Worm (Caenorhabditis elegans) whole organism, late embryonic: Measurements from ENCODE around the gene haao-1.

Source experiments
- C08G9.2 ChIP-seq: sonication (generic microtip); optimal IDR thresholded peaks from 2 replicates; lab custom pipeline; 2016; ENCODE audit warnings: mild to moderate bottlenecking, missing genetic modification characterization, moderate library complexity, missing compliant biosample characterization
- ama-1 ChIP-seq: fragments of 150-350 bp; optimal IDR thresholded peaks from 2 replicates; lab custom pipeline; 2014
- ceh-31 ChIP-seq: sonication (generic microtip); optimal IDR thresholded peaks from 2 replicates; lab custom pipeline; 2016; ENCODE audit warnings: missing genetic modification characterization, missing compliant biosample characterization
- ceh-6 ChIP-seq: fragments of 200-800 bp; sonication (Bioruptor generic); optimal IDR thresholded peaks from 2 replicates; lab custom pipeline; 2018; ENCODE audit warnings: mild to moderate bottlenecking, missing genetic modification characterization, missing compliant biosample characterization
- ceh-9 ChIP-seq: sonication (generic microtip); optimal IDR thresholded peaks from 2 replicates; lab custom pipeline; 2016; ENCODE audit warnings: mild to moderate bottlenecking, missing genetic modification characterization, inconsistent platforms, missing compliant biosample characterization
- gmeb-2 ChIP-seq: sonication (generic microtip); optimal IDR thresholded peaks from 2 replicates; lab custom pipeline; 2016; ENCODE audit warnings: missing genetic modification characterization, inconsistent platforms, missing compliant biosample characterization
- hlh-30 ChIP-seq: sonication (generic microtip); optimal IDR thresholded peaks from 2 replicates; lab custom pipeline; 2017; ENCODE audit warnings: antibody characterized with exemption, missing genetic modification characterization, missing compliant biosample characterization; ENCODE audit not compliant: insufficient read depth
- lin-11 ChIP-seq: fragments of 200-800 bp; sonication (Bioruptor generic); optimal IDR thresholded peaks from 2 replicates; lab custom pipeline; 2018; ENCODE audit warnings: mild to moderate bottlenecking, missing genetic modification characterization, missing compliant biosample characterization
- madf-2 ChIP-seq: sonication (generic microtip); optimal IDR thresholded peaks from 2 replicates; lab custom pipeline; 2017; ENCODE audit warnings: missing genetic modification characterization, missing compliant biosample characterization
- nfya-1 ChIP-seq: sonication (generic microtip); optimal IDR thresholded peaks from 2 replicates; lab custom pipeline; 2017; ENCODE audit warnings: missing genetic modification characterization, mild to moderate bottlenecking, missing compliant biosample characterization, antibody characterized with exemption, moderate library complexity
- pag-3 ChIP-seq: sonication (generic microtip); optimal IDR thresholded peaks from 2 replicates; lab custom pipeline; 2016; ENCODE audit warnings: missing compliant biosample characterization, missing genetic modification characterization, borderline replicate concordance
- pqm-1 ChIP-seq: sonication (generic microtip); optimal IDR thresholded peaks from 2 replicates; lab custom pipeline; 2016; ENCODE audit warnings: missing genetic modification characterization, missing compliant biosample characterization
- sox-4 ChIP-seq: sonication (generic microtip); optimal IDR thresholded peaks from 2 replicates; lab custom pipeline; 2017; ENCODE audit warnings: mild to moderate bottlenecking, missing genetic modification characterization, inconsistent platforms, missing compliant biosample characterization

DNA sequence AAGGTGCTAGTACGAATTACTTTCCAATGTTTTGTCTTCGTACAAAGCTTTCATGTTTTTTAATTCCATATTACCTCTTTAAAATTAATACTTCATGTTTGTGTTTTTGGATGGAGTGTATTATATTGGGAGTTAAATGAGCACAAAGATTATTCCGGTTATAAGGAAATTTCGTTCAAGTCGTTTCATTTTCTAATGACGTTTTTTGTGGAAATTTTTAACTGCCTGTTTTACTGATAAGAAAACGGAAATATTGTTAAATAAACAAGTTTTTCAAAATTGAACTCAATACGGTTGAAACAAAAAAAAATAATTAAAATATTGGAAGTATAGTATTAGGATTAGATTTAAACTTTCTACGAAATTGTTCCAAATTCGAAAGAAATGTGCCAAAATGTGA, 22.6 kb downstream of the haao-1 start:
- TF ChIP-seq madf-2 (tag; lab: Kevin White, UChicago), result no peak
- no peak for TF ChIP-seq hlh-30 (tag; lab: Kevin White, UChicago)
- no peak for TF ChIP-seq sox-4
- TF ChIP-seq pqm-1 (tag; lab: Kevin White, UChicago), result no peak
- no peak for TF ChIP-seq gmeb-2 (tag; lab: Kevin White, UChicago)
- no peak for TF ChIP-seq lin-11 (tag; lab: Kevin White, UChicago)
- TF ChIP-seq ceh-9, result no peak
- TF ChIP-seq C08G9.2 (tag; lab: Kevin White, UChicago), result no peak
- no peak for TF ChIP-seq ama-1
- TF ChIP-seq ceh-6 (GFP tag; lab: Kevin White, UChicago), result no peak
- no peak for TF ChIP-seq pag-3
- no peak for TF ChIP-seq ceh-31 (tag; lab: Kevin White, UChicago)
- TF ChIP-seq nfya-1, result no peak
